Worm (Caenorhabditis elegans): ENCODE measurements around the gene C55C3.3.

ce11 chrIV:5658225-5658624, 26.9 kb upstream of the C55C3.3 start:
- TF ChIP-seq ama-1 (optimal IDR thresholded peaks at IDR 0.05): no peak
- no peak for TF ChIP-seq scrt-1 (GFP tag; IDR thresholded peaks at IDR 0.05)
- TF ChIP-seq ceh-13 (GFP tag; optimal IDR thresholded peaks at IDR 0.05): no peak
- no peak for TF ChIP-seq tbx-11 (GFP tag; IDR thresholded peaks at IDR 0.05)
- no peak for TF ChIP-seq hnd-1 (tag; optimal IDR thresholded peaks at IDR 0.05)

Data from whole organism, early embryonic.